Worm (Caenorhabditis elegans): Measurements from ENCODE around the gene F43C11.7.

Gene F43C11.7

DNA sequence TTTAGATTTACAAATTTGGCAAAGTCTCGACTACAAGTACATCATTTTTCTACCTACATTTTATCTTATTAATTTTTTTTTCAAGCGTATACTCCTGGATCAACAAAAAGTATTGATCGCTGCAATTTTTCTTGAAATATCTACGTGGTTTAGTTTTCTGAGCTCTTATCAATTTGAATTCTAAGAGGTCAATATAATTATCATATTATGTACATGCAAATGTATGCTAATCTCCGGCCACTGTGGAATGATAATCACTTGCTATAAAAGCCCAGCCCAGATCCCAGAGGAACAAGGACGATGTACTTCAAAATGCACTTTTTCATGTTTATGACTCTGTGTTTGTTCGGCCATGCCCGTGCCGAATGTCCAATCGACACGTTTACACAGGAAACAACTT is 21.1 kb downstream of the F43C11.7 start, which contains the start of gene F43C11.1:
TSS of gene F43C11.1 (plus strand) at position 301 of the 400 bp plus-strand sequence.
- no peak for TF ChIP-seq nhr-11 (tag; optimal IDR thresholded peaks at IDR 0.05)

DNA sequence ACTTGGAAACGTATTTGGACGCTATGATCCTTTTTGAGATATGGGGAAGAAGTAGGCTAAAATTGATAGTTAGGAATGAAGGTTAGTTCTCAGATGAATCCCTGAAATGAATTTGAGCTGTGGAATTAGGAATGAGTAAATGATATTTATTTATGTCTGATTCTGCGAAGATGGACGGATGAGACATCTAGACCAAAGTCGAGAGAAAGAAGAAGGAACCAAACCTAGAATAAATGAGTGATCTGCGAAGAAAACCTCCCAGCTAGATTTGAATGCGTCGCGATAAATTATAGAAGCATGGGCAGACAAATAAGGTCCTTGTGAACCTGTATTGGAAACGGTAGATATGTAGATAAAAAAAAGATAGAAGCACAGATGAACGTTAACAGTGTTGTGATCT is 24.3 kb downstream of the F43C11.7 start, which contains the start of gene F43C11.16:
TSS of gene F43C11.16 (minus strand) at position 101 of the 400 bp plus-strand sequence.
- TF ChIP-seq efl-1 (optimal IDR thresholded peaks at IDR 0.05) (no peak), efl-1 (GFP tag; optimal IDR thresholded peaks at IDR 0.05 in 1 of 2) (peak in 1 of 2 experiments; percentile 18), ztf-4 (tag; optimal IDR thresholded peaks at IDR 0.05) (no peak)

DNA sequence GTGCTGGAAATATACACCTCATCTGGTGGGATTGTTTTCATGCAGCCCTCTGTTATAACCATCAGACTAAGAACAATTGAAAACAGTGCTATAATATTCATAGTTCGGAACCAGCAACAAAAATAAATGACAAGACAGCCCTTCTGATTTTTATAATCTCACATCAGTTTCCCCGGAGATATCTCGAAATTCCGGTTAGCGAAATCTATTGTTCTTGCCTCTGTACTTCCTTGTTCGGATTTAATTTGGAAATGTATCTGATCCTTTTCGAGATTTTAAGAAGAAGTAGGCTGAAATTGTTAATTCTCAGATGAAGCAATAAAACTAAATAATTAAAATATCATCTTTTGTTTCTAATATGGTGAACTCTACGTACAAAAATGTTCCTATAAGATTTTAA is 28.0 kb downstream of the F43C11.7 start, which contains the start of gene F43C11.11:
TSS of gene F43C11.11 (minus strand) at position 101 of the 400 bp plus-strand sequence.
- TF ChIP-seq unc-30 (tag; optimal IDR thresholded peaks at IDR 0.05) (no peak), dpl-1 (GFP tag; optimal IDR thresholded peaks at IDR 0.05) (no peak), grh-1 (GFP tag; IDR thresholded peaks at IDR 0.05) (no peak), lsy-2 (tag; optimal IDR thresholded peaks at IDR 0.05) (no peak), efl-1 (optimal IDR thresholded peaks at IDR 0.05) (no peak), efl-1 (GFP tag; optimal IDR thresholded peaks at IDR 0.05 in 1 of 2) (no peak), nhr-237 (tag; optimal IDR thresholded peaks at IDR 0.05) (no peak), nhr-84 (tag; optimal IDR thresholded peaks at IDR 0.05) (no peak), ceh-63 (GFP tag; optimal IDR thresholded peaks at IDR 0.05) (no peak), unc-98 (GFP tag; IDR thresholded peaks at IDR 0.05) (no peak), nhr-12 (tag; optimal IDR thresholded peaks at IDR 0.05) (no peak), C16A3.4 (tag; optimal IDR thresholded peaks at IDR 0.05) (no peak), dsc-1 (tag; optimal IDR thresholded peaks at IDR 0.05) (no peak), pqm-1 (tag; optimal IDR thresholded peaks at IDR 0.05) (no peak), rnt-1 (tag; optimal IDR thresholded peaks at IDR 0.05) (no peak)

DNA sequence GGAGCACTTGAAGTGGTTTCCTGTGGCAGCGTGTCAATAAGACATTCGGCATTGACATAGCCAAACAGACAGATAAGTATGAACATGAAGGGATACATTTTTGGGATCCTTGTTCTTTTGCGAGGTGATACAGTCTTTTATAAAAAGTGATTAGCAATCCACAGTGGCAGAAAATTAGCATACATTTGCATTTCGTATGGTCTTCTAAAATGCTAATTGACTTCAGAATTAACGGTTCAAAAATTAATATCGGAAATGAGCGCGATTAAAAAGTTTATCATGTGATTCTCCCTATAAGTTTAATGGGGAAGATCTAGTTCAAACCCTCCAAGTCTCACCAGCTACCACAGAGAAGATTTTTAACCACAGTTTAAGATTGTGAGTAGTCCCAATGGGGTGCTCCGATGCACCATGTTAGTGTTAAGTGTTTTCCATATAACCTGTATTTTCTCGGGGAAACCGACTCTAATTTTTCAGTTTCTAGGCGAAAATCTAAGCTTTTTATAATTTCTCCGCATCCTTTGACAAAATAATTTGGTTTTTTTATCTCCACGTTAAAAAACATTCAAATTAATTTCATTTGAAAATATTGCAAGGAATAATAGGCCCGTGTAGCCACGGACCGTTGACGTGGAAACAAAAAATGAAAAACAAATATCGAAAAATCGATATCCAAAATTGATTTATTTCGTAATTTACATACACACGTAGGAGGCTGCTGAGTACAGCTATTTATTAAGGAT is 31.1 kb downstream of the F43C11.7 start, which contains the start of the genes F43C11.12 and F16G10.5:
TSS of gene F43C11.12 (minus strand) at position 101 of the 743 bp plus-strand sequence.
TSS of gene F16G10.5 (plus strand) at position 693 of the 743 bp plus-strand sequence.
- no peak for TF ChIP-seq sox-4 (tag; optimal IDR thresholded peaks at IDR 0.05)
- TF ChIP-seq snpc-4 (tag; optimal IDR thresholded peaks at IDR 0.05): no peak
- TF ChIP-seq unc-130 (tag; optimal IDR thresholded peaks at IDR 0.05): no peak
- no peak for TF ChIP-seq nhr-85 (tag)
- TF ChIP-seq nhr-11 (tag; optimal IDR thresholded peaks at IDR 0.05): no peak
- TF ChIP-seq C16A3.4 (tag; optimal IDR thresholded peaks at IDR 0.05): no peak
- TF ChIP-seq ceh-82 (tag; optimal IDR thresholded peaks at IDR 0.05): no peak
- no peak for TF ChIP-seq Y116A8C.19 (tag; optimal IDR thresholded peaks at IDR 0.05; ENCODE audit: borderline replicate concordance)
- TF ChIP-seq efl-1 (optimal IDR thresholded peaks at IDR 0.05): no peak
- TF ChIP-seq efl-1 (GFP tag; optimal IDR thresholded peaks at IDR 0.05 in 1 of 2): no peak
- no peak for TF ChIP-seq nhr-20 (tag; optimal IDR thresholded peaks at IDR 0.05)
- no peak for TF ChIP-seq mep-1 (tag; optimal IDR thresholded peaks at IDR 0.05)
- no peak for TF ChIP-seq jun-1 (tag; optimal IDR thresholded peaks at IDR 0.05)
- no peak for TF ChIP-seq pqm-1 (tag; optimal IDR thresholded peaks at IDR 0.05)
- TF ChIP-seq sup-37 (GFP tag; optimal IDR thresholded peaks at IDR 0.05): no peak
- TF ChIP-seq ceh-63 (GFP tag; optimal IDR thresholded peaks at IDR 0.05): no peak

DNA sequence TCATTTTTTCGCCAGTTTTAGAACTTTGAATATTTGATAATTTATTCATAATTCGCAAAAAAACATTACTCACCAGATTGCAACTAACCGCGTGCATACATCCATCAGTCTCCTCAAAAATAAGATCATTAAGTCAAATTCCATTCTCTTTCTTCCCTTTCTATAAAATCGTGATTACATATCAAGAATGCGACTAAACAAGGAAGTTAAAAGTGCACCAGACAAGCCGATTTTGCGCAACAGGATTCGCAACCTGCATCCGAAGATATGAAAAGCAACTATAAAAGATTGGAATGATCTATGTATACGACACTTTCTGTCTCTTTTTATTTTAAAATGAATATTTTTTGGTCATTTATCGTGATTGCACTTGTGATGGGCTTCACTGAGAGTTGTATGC is 33.3 kb downstream of the F43C11.7 start, which contains the start of gene hpo-25:
TSS of gene hpo-25 (plus strand) at position 301 of the 400 bp plus-strand sequence.
- TF ChIP-seq fkh-10 (GFP tag; optimal IDR thresholded peaks at IDR 0.05) (no peak), unc-62 (GFP tag; optimal IDR thresholded peaks at IDR 0.05) (no peak), ama-1 (optimal IDR thresholded peaks at IDR 0.05) (no peak), nhr-12 (tag; optimal IDR thresholded peaks at IDR 0.05) (no peak), ets-5 (GFP tag; IDR thresholded peaks at IDR 0.05) (no peak), elt-3 (tag; optimal IDR thresholded peaks at IDR 0.05) (no peak), rnt-1 (tag; optimal IDR thresholded peaks at IDR 0.05) (no peak), nhr-84 (tag; optimal IDR thresholded peaks at IDR 0.05) (no peak), aha-1 (tag; optimal IDR thresholded peaks at IDR 0.05) (no peak), F16B12.6 (tag; optimal IDR thresholded peaks at IDR 0.05) (no peak), isw-1 (GFP tag; IDR thresholded peaks at IDR 0.05) (no peak), ceh-8 (GFP tag; optimal IDR thresholded peaks at IDR 0.05) (no peak), ceh-88 (GFP tag; IDR thresholded peaks at IDR 0.05) (no peak), jun-1 (tag; optimal IDR thresholded peaks at IDR 0.05) (no peak), nhr-19 (GFP tag; conservative IDR thresholded peaks at IDR 0.05) (no peak), pax-3 (tag; optimal IDR thresholded peaks at IDR 0.05) (no peak), snpc-4 (tag; optimal IDR thresholded peaks at IDR 0.05) (no peak), snu-23 (GFP tag; optimal IDR thresholded peaks at IDR 0.05) (no peak), mep-1 (tag; optimal IDR thresholded peaks at IDR 0.05) (no peak), nhr-11 (tag; optimal IDR thresholded peaks at IDR 0.05) (no peak)
